Worm (Caenorhabditis elegans) whole organism, L2 larva: ENCODE results near the gene F55A11.11.
A peak's percentile ranks its signal among the peaks of the same experiment; 100 is the strongest.

ENCODE experiments used
- R02D3.7 ChIP-seq: fragments of 150-350 bp; optimal IDR thresholded peaks from 2 replicates; lab custom pipeline; 2014; ENCODE audit warnings: missing biosample characterization, missing genetic modification characterization
- Y55F3AM.14 ChIP-seq: fragments of 200-800 bp; sonication (Bioruptor generic); optimal IDR thresholded peaks from 2 replicates; lab custom pipeline; 2018; ENCODE audit warnings: mild to moderate bottlenecking, missing genetic modification characterization, missing compliant biosample characterization
- ZK546.5 ChIP-seq: sonication (generic microtip); optimal IDR thresholded peaks from 2 replicates; lab custom pipeline; 2017; ENCODE audit warnings: missing biosample characterization, missing genetic modification characterization
- alr-1 ChIP-seq: fragments of 150-350 bp; optimal IDR thresholded peaks from 2 replicates; lab custom pipeline; 2014; ENCODE audit warnings: missing biosample characterization, missing genetic modification characterization
- aly-2 ChIP-seq: fragments of 150-350 bp; optimal IDR thresholded peaks from 2 replicates; lab custom pipeline; 2014; ENCODE audit warnings: missing biosample characterization, missing genetic modification characterization
- blmp-1 ChIP-seq: sonication (generic microtip); optimal IDR thresholded peaks from 2 replicates; lab custom pipeline; 2017; ENCODE audit warnings: missing genetic modification characterization, mild to moderate bottlenecking, missing compliant biosample characterization, antibody characterized with exemption, moderate library complexity; ENCODE audit not compliant: insufficient read depth
- egl-27 ChIP-seq: sonication (generic microtip); optimal IDR thresholded peaks from 3 replicates; lab custom pipeline; 2017; ENCODE audit warnings: missing biosample characterization, missing genetic modification reagents, missing genetic modification characterization
- elt-1 ChIP-seq: fragments of 150-350 bp; optimal IDR thresholded peaks from 2 replicates; lab custom pipeline; 2014; ENCODE audit warnings: missing biosample characterization, missing genetic modification characterization
- elt-3 ChIP-seq: sonication (generic microtip); optimal IDR thresholded peaks from 2 replicates; lab custom pipeline; 2017; ENCODE audit warnings: missing biosample characterization, missing genetic modification characterization
- fos-1 ChIP-seq: fragments of 150-350 bp; optimal IDR thresholded peaks from 2 replicates; lab custom pipeline; 2014; ENCODE audit warnings: missing biosample characterization, missing genetic modification characterization
- gmeb-1 ChIP-seq: fragments of 150-350 bp; optimal IDR thresholded peaks from 2 replicates; lab custom pipeline; 2014; ENCODE audit warnings: missing biosample characterization, missing genetic modification characterization
- lin-11 ChIP-seq: fragments of 150-350 bp; sonication (generic microtip); optimal IDR thresholded peaks from 2 replicates; lab custom pipeline; 2014; ENCODE audit warnings: missing biosample characterization, missing genetic modification characterization, inconsistent platforms, mixed read lengths
- lin-13 ChIP-seq: fragments of 150-350 bp; optimal IDR thresholded peaks from 2 replicates; lab custom pipeline; 2014; ENCODE audit warnings: missing biosample characterization, missing genetic modification reagents, missing genetic modification characterization
- lin-39 ChIP-seq: fragments of 150-350 bp; optimal IDR thresholded peaks from 2 replicates; lab custom pipeline; 2014; ENCODE audit warnings: missing biosample characterization, missing genetic modification reagents, missing genetic modification characterization
- lsy-2 ChIP-seq, 2 experiments: fragments of 150-350 bp in 1 of 2; sonication (generic microtip) in 1 of 2; optimal IDR thresholded peaks; 2 replicates each; lab custom pipeline; 2014 to 2017; ENCODE audit warnings: missing biosample characterization in 2 of 2, missing genetic modification characterization in 2 of 2
- mab-5 ChIP-seq: fragments of 150-350 bp; optimal IDR thresholded peaks from 2 replicates; lab custom pipeline; 2014; ENCODE audit warnings: missing biosample characterization, missing genetic modification characterization
- mdl-1 ChIP-seq, 2 experiments: fragments of 150-350 bp in 1 of 2; sonication (generic microtip) in 1 of 2; optimal IDR thresholded peaks; 2 replicates each; lab custom pipeline; 2017; ENCODE audit warnings: missing biosample characterization in 2 of 2, missing genetic modification characterization in 2 of 2
- nhr-10 ChIP-seq: sonication (generic microtip); optimal IDR thresholded peaks from 2 replicates; lab custom pipeline; 2017; ENCODE audit warnings: missing biosample characterization, missing genetic modification characterization
- nhr-11 ChIP-seq: fragments of 150-350 bp; optimal IDR thresholded peaks from 2 replicates; lab custom pipeline; 2014; ENCODE audit warnings: missing biosample characterization, missing genetic modification characterization
- nhr-12 ChIP-seq: fragments of 150-350 bp; optimal IDR thresholded peaks from 2 replicates; lab custom pipeline; 2014; ENCODE audit warnings: missing biosample characterization, missing genetic modification characterization
- nhr-129 ChIP-seq: fragments of 150-350 bp; optimal IDR thresholded peaks from 2 replicates; lab custom pipeline; 2014; ENCODE audit warnings: missing biosample characterization, missing genetic modification characterization
- nhr-21 ChIP-seq: fragments of 150-350 bp; optimal IDR thresholded peaks from 2 replicates; lab custom pipeline; 2014; ENCODE audit warnings: missing biosample characterization, missing genetic modification characterization
- nhr-23 ChIP-seq: fragments of 150-350 bp; optimal IDR thresholded peaks from 2 replicates; lab custom pipeline; 2014; ENCODE audit warnings: missing biosample characterization, missing genetic modification reagents, missing genetic modification characterization
- nhr-237 ChIP-seq: fragments of 150-350 bp; optimal IDR thresholded peaks from 2 replicates; lab custom pipeline; 2014; ENCODE audit warnings: missing biosample characterization, missing genetic modification characterization
- nhr-25 ChIP-seq: fragments of 150-350 bp; sonication (generic microtip); optimal IDR thresholded peaks from 3 replicates; lab custom pipeline; 2014; ENCODE audit warnings: missing biosample characterization, missing genetic modification characterization
- nhr-77 ChIP-seq: fragments of 150-350 bp; optimal IDR thresholded peaks from 2 replicates; lab custom pipeline; 2014; ENCODE audit warnings: missing biosample characterization, missing genetic modification characterization
- peb-1 ChIP-seq: fragments of 150-350 bp; optimal IDR thresholded peaks from 2 replicates; lab custom pipeline; 2014; ENCODE audit warnings: missing biosample characterization, missing genetic modification characterization
- sem-4 ChIP-seq: fragments of 150-350 bp; optimal IDR thresholded peaks from 2 replicates; lab custom pipeline; 2014; ENCODE audit warnings: missing biosample characterization, missing genetic modification reagents, missing genetic modification characterization
- sma-3 ChIP-seq: sonication (generic microtip); optimal IDR thresholded peaks from 2 replicates; lab custom pipeline; 2016; ENCODE audit warnings: missing genetic modification reagents, missing genetic modification characterization, missing compliant biosample characterization
- sma-9 ChIP-seq, 2 experiments: fragments of 150-350 bp in 1 of 2; sonication (generic microtip) in 1 of 2; optimal IDR thresholded peaks; 2 replicates each; lab custom pipeline; 2014 to 2016; ENCODE audit warnings: missing genetic modification characterization in 2 of 2, mild to moderate bottlenecking in 1 of 2, missing biosample characterization in 1 of 2, missing compliant biosample characterization in 1 of 2, missing genetic modification reagents in 1 of 2, moderate library complexity in 1 of 2
- snpc-4 ChIP-seq: fragments of 150-350 bp; optimal IDR thresholded peaks from 2 replicates; lab custom pipeline; 2014; ENCODE audit warnings: missing biosample characterization, missing genetic modification characterization
- unc-39 ChIP-seq: fragments of 150-350 bp; optimal IDR thresholded peaks from 2 replicates; lab custom pipeline; 2014; ENCODE audit warnings: missing biosample characterization, missing genetic modification characterization
- unc-55 ChIP-seq: fragments of 150-350 bp; sonication (generic microtip); optimal IDR thresholded peaks from 3 replicates; lab custom pipeline; 2014; ENCODE audit warnings: missing biosample characterization, missing genetic modification reagents, missing genetic modification characterization
- zag-1 ChIP-seq: fragments of 150-350 bp; optimal IDR thresholded peaks from 2 replicates; lab custom pipeline; 2014; ENCODE audit warnings: missing biosample characterization, missing genetic modification characterization
- ztf-1 ChIP-seq: fragments of 200-800 bp; sonication (Bioruptor generic); conservative IDR thresholded peaks from 2 replicates; pipeline ENCODE4 v1.3.6; 2022; ENCODE audit warnings: missing genetic modification characterization, missing compliant biosample characterization
- ztf-11 ChIP-seq: sonication (generic microtip); optimal IDR thresholded peaks from 2 replicates; lab custom pipeline; 2017; ENCODE audit warnings: missing biosample characterization, missing genetic modification characterization
- ztf-4 ChIP-seq: fragments of 150-350 bp; optimal IDR thresholded peaks from 2 replicates; lab custom pipeline; 2014; ENCODE audit warnings: missing biosample characterization, missing genetic modification characterization

F55A11.11 gene

ce11 chrV:11799252-11799822 lies 16.4 kb downstream of the F55A11.11 start (continued):
- TF ChIP-seq ztf-11 (tag; lab: Kevin White, UChicago), result no peak
- peak; percentile 99 for TF ChIP-seq sma-9 (GFP tag; optimal IDR thresholded peaks at IDR 0.05; lab: Kevin White, UChicago)
- TF ChIP-seq sma-9 (tag; optimal IDR thresholded peaks at IDR 0.05; lab: Kevin White, UChicago), result peak; percentile 42
- no peak for TF ChIP-seq R02D3.7 (tag; lab: Kevin White, UChicago)
- TF ChIP-seq sem-4 (tag; lab: Kevin White, UChicago), result peak; percentile 82
- TF ChIP-seq nhr-129 (tag; lab: Kevin White, UChicago), result peak; percentile 14
- no peak for TF ChIP-seq ztf-4
- TF ChIP-seq egl-27, result peak; percentile 59
- TF ChIP-seq alr-1, result no peak
- peak; percentile 92 to 93 for TF ChIP-seq mdl-1 (tag; optimal IDR thresholded peaks at IDR 0.05; lab: Kevin White, UChicago)
- peak; percentile 36 for TF ChIP-seq gmeb-1 (tag; lab: Kevin White, UChicago)
- no peak for TF ChIP-seq lin-13 (GFP tag; lab: Kevin White, UChicago)
- TF ChIP-seq aly-2, result no peak
- peak; percentile 96 for TF ChIP-seq nhr-25 (tag; lab: Kevin White, UChicago)
- TF ChIP-seq elt-3, result no peak
- no peak for TF ChIP-seq unc-39
- TF ChIP-seq elt-1 (tag; lab: Kevin White, UChicago), result no peak

- TF ChIP-seq ztf-1 (GFP tag; lab: Robert Waterston, UW), result no peak
- TF ChIP-seq unc-55, result no peak
- TF ChIP-seq sma-3 (GFP tag; lab: Kevin White, UChicago), result peak; percentile 9
- no peak for TF ChIP-seq peb-1 (tag; lab: Kevin White, UChicago)
- TF ChIP-seq lin-11 (tag; lab: Kevin White, UChicago), result no peak
- no peak for TF ChIP-seq Y55F3AM.14 (GFP tag; lab: Kevin White, UChicago)
- no peak for TF ChIP-seq nhr-23
- TF ChIP-seq aly-2, result no peak
- TF ChIP-seq nhr-77, result no peak
- peak; percentile 30 for TF ChIP-seq sma-9 (GFP tag; optimal IDR thresholded peaks at IDR 0.05; lab: Kevin White, UChicago)
- no peak for TF ChIP-seq sma-9 (tag; optimal IDR thresholded peaks at IDR 0.05; lab: Kevin White, UChicago)
- TF ChIP-seq ztf-11 (tag; lab: Kevin White, UChicago), result no peak
- TF ChIP-seq elt-1 (tag; lab: Kevin White, UChicago), result no peak
- no peak for TF ChIP-seq snpc-4 (tag; lab: Kevin White, UChicago)
- TF ChIP-seq ZK546.5 (tag; lab: Kevin White, UChicago), result no peak
- TF ChIP-seq nhr-21 (tag; lab: Kevin White, UChicago), result peak; percentile 15
- no peak for TF ChIP-seq gmeb-1 (tag; lab: Kevin White, UChicago)
- no peak for TF ChIP-seq alr-1
- no peak for TF ChIP-seq blmp-1 (tag; lab: Kevin White, UChicago)
- TF ChIP-seq nhr-11 (tag; lab: Kevin White, UChicago), result no peak
- TF ChIP-seq lsy-2 (tag; optimal IDR thresholded peaks at IDR 0.05; lab: Kevin White, UChicago), result peak in 1 of 2 experiments; percentile 1
- TF ChIP-seq mdl-1 (tag; optimal IDR thresholded peaks at IDR 0.05; lab: Kevin White, UChicago), result no peak
- TF ChIP-seq lin-13 (GFP tag; lab: Kevin White, UChicago), result no peak
- TF ChIP-seq nhr-12 (tag; lab: Kevin White, UChicago), result no peak
- TF ChIP-seq nhr-25 (tag; lab: Kevin White, UChicago), result peak; percentile 53
- no peak for TF ChIP-seq mab-5 (tag; lab: Kevin White, UChicago)
- no peak for TF ChIP-seq zag-1 (tag; lab: Kevin White, UChicago)
Measured at ce11 chrV:11800486-11800885, 17.5 kb downstream of the F55A11.11 start.

ce11 chrV:11801076-11801849 lies 18.3 kb downstream of the F55A11.11 start:
- TF ChIP-seq egl-27, result peak; percentile 59
- TF ChIP-seq nhr-77, result no peak
- peak; percentile 86 for TF ChIP-seq sma-3 (GFP tag; lab: Kevin White, UChicago)
- peak in 1 of 2 experiments; percentile 57 for TF ChIP-seq lsy-2 (tag; optimal IDR thresholded peaks at IDR 0.05; lab: Kevin White, UChicago)
- peak; percentile 76 for TF ChIP-seq fos-1 (tag; lab: Kevin White, UChicago)
- no peak for TF ChIP-seq nhr-237 (tag; lab: Kevin White, UChicago)
- TF ChIP-seq zag-1 (tag; lab: Kevin White, UChicago), result no peak
- no peak for TF ChIP-seq nhr-10 (tag; lab: Kevin White, UChicago)
- TF ChIP-seq nhr-25 (tag; lab: Kevin White, UChicago), result peak; percentile 70
- TF ChIP-seq sma-9 (GFP tag; optimal IDR thresholded peaks at IDR 0.05; lab: Kevin White, UChicago), result peak; percentile 95
- TF ChIP-seq sma-9 (tag; optimal IDR thresholded peaks at IDR 0.05; lab: Kevin White, UChicago), result no peak
- no peak for TF ChIP-seq alr-1
- TF ChIP-seq nhr-21 (tag; lab: Kevin White, UChicago), result peak; percentile 85
- no peak for TF ChIP-seq lin-39 (tag; lab: Kevin White, UChicago)
- peak; percentile 61 for TF ChIP-seq blmp-1 (tag; lab: Kevin White, UChicago)
- no peak for TF ChIP-seq R02D3.7 (tag; lab: Kevin White, UChicago)
